Fruit fly (Drosophila melanogaster) Kc167 (cell line): Measurements from ENCODE around the gene Ire1.

Source experiments
- Myc ChIP-seq: fragments of >200 bp; optimal IDR thresholded peaks from 2 replicates; lab custom pipeline; 2017; ENCODE audit warnings: missing external identifiers
- Sin3A ChIP-seq: fragments of >200 bp; optimal IDR thresholded peaks from 2 replicates; lab custom pipeline; 2018; ENCODE audit warnings: missing external identifiers
- h ChIP-seq: fragments of >200 bp; optimal IDR thresholded peaks from 3 replicates; lab custom pipeline; 2018; ENCODE audit warnings: missing external identifiers
- insv ChIP-seq: fragments of >200 bp; optimal IDR thresholded peaks from 3 replicates; lab custom pipeline; 2018; ENCODE audit warnings: missing external identifiers
- psq ChIP-seq: fragments of >200 bp; optimal IDR thresholded peaks from 2 replicates; lab custom pipeline; 2017; ENCODE audit warnings: missing external identifiers
- ttk ChIP-seq: sonication (Bioruptor generic); optimal IDR thresholded peaks from 2 replicates; lab custom pipeline; 2017; ENCODE audit warnings: missing external identifiers

The Ire1 gene

dm6 chr3R:19860996-19861719 lies at the start of gene Ire1, which contains the start of gene Mrm2:
Gene Ire1 (minus strand): TSS chr3R:19861291.
Gene Mrm2 (plus strand): TSS chr3R:19861610.
- TF ChIP-seq insv (lab: Kevin White, UChicago) (no peak), Sin3A (lab: Kevin White, UChicago) (no peak), psq (no peak), ttk (lab: Kevin White, UChicago) (no peak), h (lab: Kevin White, UChicago) (no peak), Myc (lab: Kevin White, UChicago) (no peak)

- TF ChIP-seq Myc (lab: Kevin White, UChicago): no peak
- no peak for TF ChIP-seq insv (lab: Kevin White, UChicago)
Measured at dm6 chr3R:19910302-19911029, 49.4 kb upstream of the Ire1 start.

- no peak for TF ChIP-seq Myc (lab: Kevin White, UChicago)
- no peak for TF ChIP-seq Sin3A (lab: Kevin White, UChicago)
- no peak for TF ChIP-seq psq
- no peak for TF ChIP-seq ttk (lab: Kevin White, UChicago)
- TF ChIP-seq h (lab: Kevin White, UChicago): no peak
- no peak for TF ChIP-seq insv (lab: Kevin White, UChicago)
Measured at dm6 chr3R:19909541-19910182, 48.6 kb upstream of the Ire1 start.

dm6 chr3R:19908863-19909343 lies 47.8 kb upstream of the Ire1 start:
- no peak for TF ChIP-seq psq
- TF ChIP-seq h (lab: Kevin White, UChicago): no peak
- no peak for TF ChIP-seq ttk (lab: Kevin White, UChicago)
- TF ChIP-seq insv (lab: Kevin White, UChicago): no peak
- TF ChIP-seq Sin3A (lab: Kevin White, UChicago): no peak
- TF ChIP-seq Myc (lab: Kevin White, UChicago): no peak

dm6 chr3R:19905932-19906439 lies 44.9 kb upstream of the Ire1 start:
- TF ChIP-seq Myc (lab: Kevin White, UChicago): no peak

dm6 chr3R:19904865-19905373 lies 43.8 kb upstream of the Ire1 start, which contains the start of the genes Surf6 and RhoGAP92B:
Gene Surf6 (minus strand): TSS chr3R:19904868.
Gene RhoGAP92B (plus strand): TSS chr3R:19905164.
- TF ChIP-seq psq (no peak), h (lab: Kevin White, UChicago) (no peak), Sin3A (lab: Kevin White, UChicago) (no peak)

- TF ChIP-seq h (lab: Kevin White, UChicago) (no peak), Myc (lab: Kevin White, UChicago) (no peak)
Measured at dm6 chr3R:19902926-19903739, 42.0 kb upstream of the Ire1 start, which contains the start of gene ClpX. Gene ClpX (minus strand): TSS chr3R:19903689.

dm6 chr3R:19902328-19902727 lies 41.2 kb upstream of the Ire1 start:
- no peak for TF ChIP-seq h (lab: Kevin White, UChicago)
- no peak for TF ChIP-seq Sin3A (lab: Kevin White, UChicago)
- TF ChIP-seq insv (lab: Kevin White, UChicago): no peak
- TF ChIP-seq ttk (lab: Kevin White, UChicago): no peak
- no peak for TF ChIP-seq psq
- TF ChIP-seq Myc (lab: Kevin White, UChicago): no peak

dm6 chr3R:19901742-19902141 lies 40.7 kb upstream of the Ire1 start:
- TF ChIP-seq h (lab: Kevin White, UChicago) (no peak), psq (no peak), insv (lab: Kevin White, UChicago) (no peak), ttk (lab: Kevin White, UChicago) (no peak), Sin3A (lab: Kevin White, UChicago) (no peak), Myc (lab: Kevin White, UChicago) (no peak)

- no peak for TF ChIP-seq h (lab: Kevin White, UChicago)
- no peak for TF ChIP-seq psq
- no peak for TF ChIP-seq Sin3A (lab: Kevin White, UChicago)
- no peak for TF ChIP-seq ttk (lab: Kevin White, UChicago)
- no peak for TF ChIP-seq insv (lab: Kevin White, UChicago)
- TF ChIP-seq Myc (lab: Kevin White, UChicago): no peak
Measured at dm6 chr3R:19895305-19895704, 34.2 kb upstream of the Ire1 start.

dm6 chr3R:19892046-19892445 lies 31.0 kb upstream of the Ire1 start:
- TF ChIP-seq psq (no peak), Myc (lab: Kevin White, UChicago) (no peak)
